Fruit fly (Drosophila melanogaster): ENCODE results near the gene CBP.

- TF ChIP-seq pad (GFP tag; optimal IDR thresholded peaks at IDR 0.05) (no peak), cnc (optimal IDR thresholded peaks at IDR 0.05) (no peak), CG33017 (tag; optimal IDR thresholded peaks at IDR 0.05) (no peak), Clk (GFP tag; optimal IDR thresholded peaks at IDR 0.05) (no peak), CG14711 (tag; optimal IDR thresholded peaks at IDR 0.05) (no peak), kay (GFP tag; ENCODE audit: borderline replicate concordance) (no peak), tj (GFP tag; optimal IDR thresholded peaks at IDR 0.05) (no peak), CG7045 (GFP tag; optimal IDR thresholded peaks at IDR 0.05) (no peak)
Observed at dm6 chrX:7302329-7302728, 34.8 kb upstream of the CBP start.
